Worm (Caenorhabditis elegans) whole organism, late embryonic: ENCODE results near the gene ints-7.

Experiments
- ama-1 ChIP-seq: fragments of 150-350 bp; optimal IDR thresholded peaks from 2 replicates; lab custom pipeline; 2014
- ceh-45 ChIP-seq: fragments of 200-800 bp; sonication (Bioruptor generic); IDR thresholded peaks from 2 replicates; pipeline ENCODE4 v1.3.6; 2022; ENCODE audit warnings: missing genetic modification reagents, missing genetic modification characterization, missing compliant biosample characterization
- dmd-4 ChIP-seq: sonication (generic microtip); optimal IDR thresholded peaks from 2 replicates; lab custom pipeline; 2016; ENCODE audit warnings: borderline replicate concordance, missing genetic modification characterization, missing compliant biosample characterization
- dve-1 ChIP-seq: sonication (generic microtip); optimal IDR thresholded peaks from 2 replicates; lab custom pipeline; 2017; ENCODE audit warnings: antibody characterized with exemption, mild to moderate bottlenecking, missing genetic modification characterization, missing compliant biosample characterization
- ets-4 ChIP-seq: sonication (generic microtip); optimal IDR thresholded peaks from 2 replicates; lab custom pipeline; 2016; ENCODE audit warnings: missing genetic modification characterization, missing compliant biosample characterization
- hlh-13 ChIP-seq: fragments of 200-800 bp; sonication (Bioruptor generic); optimal IDR thresholded peaks from 2 replicates; lab custom pipeline; 2018; ENCODE audit warnings: mild to moderate bottlenecking, missing genetic modification characterization, missing compliant biosample characterization
- hlh-30 ChIP-seq: sonication (generic microtip); optimal IDR thresholded peaks from 2 replicates; lab custom pipeline; 2017; ENCODE audit warnings: antibody characterized with exemption, missing genetic modification characterization, missing compliant biosample characterization; ENCODE audit not compliant: insufficient read depth
- hlh-8 ChIP-seq: sonication (generic microtip); optimal IDR thresholded peaks from 2 replicates; lab custom pipeline; 2016; ENCODE audit warnings: missing genotype, missing genetic modification characterization, missing compliant biosample characterization
- npax-4 ChIP-seq: sonication (generic microtip); optimal IDR thresholded peaks from 2 replicates; lab custom pipeline; 2016; ENCODE audit warnings: missing genetic modification characterization, missing compliant biosample characterization
- rnt-1 ChIP-seq: sonication (generic microtip); optimal IDR thresholded peaks from 2 replicates; lab custom pipeline; 2016; ENCODE audit warnings: missing genetic modification characterization, missing compliant biosample characterization
- tbx-7 ChIP-seq: sonication (generic microtip); optimal IDR thresholded peaks from 2 replicates; lab custom pipeline; 2016; ENCODE audit warnings: missing genotype, missing genetic modification characterization, missing compliant biosample characterization
- unc-42 ChIP-seq: sonication (generic microtip); optimal IDR thresholded peaks from 2 replicates; lab custom pipeline; 2016; ENCODE audit warnings: missing genotype, missing genetic modification characterization, missing compliant biosample characterization

ce11 chrII:11572944-11573343 is 9.7 kb upstream of the ints-7 start, which contains the start of gene F54D5.2:
- TF ChIP-seq ama-1 (lab: Kevin White, UChicago) (no peak), hlh-8 (tag; lab: Kevin White, UChicago) (no peak), npax-4 (tag; lab: Kevin White, UChicago) (no peak), dve-1 (tag; lab: Kevin White, UChicago) (no peak), ceh-45 (no peak), hlh-30 (tag; lab: Kevin White, UChicago) (no peak), ets-4 (tag; lab: Kevin White, UChicago) (no peak), unc-42 (no peak), tbx-7 (tag; lab: Kevin White, UChicago) (no peak), rnt-1 (tag; lab: Kevin White, UChicago) (no peak), hlh-13 (GFP tag; lab: Kevin White, UChicago) (no peak), dmd-4 (tag; lab: Kevin White, UChicago) (no peak)
